Worm (Caenorhabditis elegans): Measurements from ENCODE around the gene Y46E12BL.2.

Y46E12BL.2 gene

DNA sequence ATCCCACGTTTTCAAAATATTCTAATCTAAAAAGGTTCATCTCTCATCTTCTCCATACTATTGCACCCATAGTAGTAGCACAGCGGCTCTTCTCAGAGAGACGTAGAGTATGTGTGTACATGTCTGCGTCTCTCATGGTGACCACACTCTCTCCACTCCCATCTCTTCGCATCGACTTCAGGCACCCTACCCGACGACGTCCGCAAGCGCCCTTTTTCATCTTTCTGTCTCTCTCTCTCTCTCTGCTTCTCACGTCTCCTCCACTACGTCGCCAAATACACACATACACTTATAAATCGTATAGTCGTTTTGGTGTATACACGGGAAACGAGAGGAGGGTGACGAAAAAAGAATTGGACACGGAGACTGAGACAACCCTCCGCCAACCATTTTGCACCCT is 23.1 kb downstream of the Y46E12BL.2 start:
- TF ChIP-seq fkh-10 (GFP tag; optimal IDR thresholded peaks at IDR 0.05) = peak; percentile 32
- no peak for TF ChIP-seq pat-9 (tag; optimal IDR thresholded peaks at IDR 0.05)
- TF ChIP-seq ceh-2 (tag; optimal IDR thresholded peaks at IDR 0.05) = no peak
- no peak for TF ChIP-seq nhr-11 (tag; optimal IDR thresholded peaks at IDR 0.05)
- no peak for TF ChIP-seq ceh-24 (tag; optimal IDR thresholded peaks at IDR 0.05)
- TF ChIP-seq unc-3 (GFP tag; conservative IDR thresholded peaks at IDR 0.05) = no peak
- TF ChIP-seq unc-3 (tag; optimal IDR thresholded peaks at IDR 0.05) = no peak
- no peak for TF ChIP-seq mec-3 (tag; optimal IDR thresholded peaks at IDR 0.05; ENCODE audit: borderline replicate concordance)
- no peak for TF ChIP-seq odd-2 (tag; optimal IDR thresholded peaks at IDR 0.05)
- TF ChIP-seq ceh-48 (tag; optimal IDR thresholded peaks at IDR 0.05) = no peak
- TF ChIP-seq ttx-3 (tag; optimal IDR thresholded peaks at IDR 0.05) = no peak
- TF ChIP-seq dve-1 (tag; optimal IDR thresholded peaks at IDR 0.05) = no peak
- TF ChIP-seq tbx-7 (tag; optimal IDR thresholded peaks at IDR 0.05) = no peak
- TF ChIP-seq ceh-22 (tag; optimal IDR thresholded peaks at IDR 0.05) = no peak
- TF ChIP-seq hlh-8 (tag; optimal IDR thresholded peaks at IDR 0.05) = no peak
- TF ChIP-seq tbx-2 (tag; optimal IDR thresholded peaks at IDR 0.05) = peak; percentile 22
- TF ChIP-seq ceh-9 (tag; optimal IDR thresholded peaks at IDR 0.05) = no peak
- no peak for TF ChIP-seq elt-4 (tag; optimal IDR thresholded peaks at IDR 0.05)
- no peak for TF ChIP-seq Y22D7AL.16 (tag; optimal IDR thresholded peaks at IDR 0.05)
- TF ChIP-seq ceh-6 (GFP tag; optimal IDR thresholded peaks at IDR 0.05) = no peak
- TF ChIP-seq gmeb-2 (tag; optimal IDR thresholded peaks at IDR 0.05) = no peak
- TF ChIP-seq sox-2 (GFP tag; IDR thresholded peaks at IDR 0.05) = no peak
- TF ChIP-seq unc-55 (GFP tag; optimal IDR thresholded peaks at IDR 0.05) = no peak
- TF ChIP-seq fax-1 (tag; optimal IDR thresholded peaks at IDR 0.05) = no peak
- TF ChIP-seq pag-3 (tag; optimal IDR thresholded peaks at IDR 0.05; ENCODE audit: borderline replicate concordance) = no peak
- TF ChIP-seq nhr-232 (tag; optimal IDR thresholded peaks at IDR 0.05) = no peak
- TF ChIP-seq F13H6.1 (tag; optimal IDR thresholded peaks at IDR 0.05) = no peak
- no peak for TF ChIP-seq ceh-45 (GFP tag; IDR thresholded peaks at IDR 0.05)
- TF ChIP-seq ets-4 (tag; optimal IDR thresholded peaks at IDR 0.05) = no peak
- TF ChIP-seq lim-6 (tag; optimal IDR thresholded peaks at IDR 0.05) = no peak
- TF ChIP-seq eyg-1 (tag; optimal IDR thresholded peaks at IDR 0.05) = no peak
- TF ChIP-seq ztf-16 (tag; optimal IDR thresholded peaks at IDR 0.05) = no peak
- no peak for TF ChIP-seq elt-2 (tag; optimal IDR thresholded peaks at IDR 0.05)
- no peak for TF ChIP-seq ceh-30 (tag; optimal IDR thresholded peaks at IDR 0.05)
- TF ChIP-seq pha-2 (tag; optimal IDR thresholded peaks at IDR 0.05) = no peak
- no peak for TF ChIP-seq fkh-6 (tag; optimal IDR thresholded peaks at IDR 0.05)
- no peak for TF ChIP-seq ama-1 (optimal IDR thresholded peaks at IDR 0.05)
- no peak for TF ChIP-seq zip-5 (tag; optimal IDR thresholded peaks at IDR 0.05)
- TF ChIP-seq ceh-34 (tag; optimal IDR thresholded peaks at IDR 0.05) = no peak
- no peak for TF ChIP-seq che-1 (tag; optimal IDR thresholded peaks at IDR 0.05)
- TF ChIP-seq pros-1 (tag; optimal IDR thresholded peaks at IDR 0.05) = peak; percentile 12
- TF ChIP-seq K02D7.2 (tag; optimal IDR thresholded peaks at IDR 0.05) = no peak
- no peak for TF ChIP-seq hlh-30 (tag; optimal IDR thresholded peaks at IDR 0.05; ENCODE audit: insufficient read depth)
- TF ChIP-seq K09A11.1 (tag; optimal IDR thresholded peaks at IDR 0.05; ENCODE audit: insufficient read depth) = no peak
- no peak for TF ChIP-seq C38D4.7 (GFP tag; optimal IDR thresholded peaks at IDR 0.05)
- TF ChIP-seq dmd-4 (tag; optimal IDR thresholded peaks at IDR 0.05; ENCODE audit: borderline replicate concordance) = no peak
- no peak for TF ChIP-seq sox-4 (tag; optimal IDR thresholded peaks at IDR 0.05)
- peak; percentile 49 for TF ChIP-seq unc-42 (tag; optimal IDR thresholded peaks at IDR 0.05)
- no peak for TF ChIP-seq madf-2 (tag; optimal IDR thresholded peaks at IDR 0.05)
- TF ChIP-seq hlh-15 (tag; optimal IDR thresholded peaks at IDR 0.05) = no peak
- no peak for TF ChIP-seq ceh-14 (tag; optimal IDR thresholded peaks at IDR 0.05)
- TF ChIP-seq T23F11.4 (GFP tag; optimal IDR thresholded peaks at IDR 0.05) = no peak
- TF ChIP-seq pqm-1 (tag; optimal IDR thresholded peaks at IDR 0.05) = no peak
- TF ChIP-seq ceh-19 (GFP tag; optimal IDR thresholded peaks at IDR 0.05) = no peak
- no peak for TF ChIP-seq pha-4 (tag; optimal IDR thresholded peaks at IDR 0.05)
